Worm (Caenorhabditis elegans): ENCODE measurements around the gene thoc-2.

thoc-2 gene

DNA sequence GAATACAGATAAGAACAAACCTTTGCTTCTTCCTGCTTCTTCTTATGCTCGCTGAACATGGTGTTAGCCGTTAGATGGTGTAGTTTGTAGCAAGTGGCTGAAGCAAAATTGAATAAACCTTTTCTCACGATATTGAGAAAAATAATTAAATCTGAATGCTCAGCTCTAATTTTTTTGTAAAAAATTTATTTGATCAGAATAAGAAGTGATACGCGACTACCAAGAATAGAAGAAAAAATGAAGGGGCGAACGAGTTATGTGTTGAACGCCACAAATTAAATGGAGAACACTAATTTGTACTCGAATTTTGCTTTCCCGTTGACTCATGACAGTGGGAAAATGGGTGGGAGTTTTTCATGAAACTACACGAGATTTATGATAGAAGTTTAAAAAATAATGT, 24.6 kb upstream of the thoc-2 start, which contains the start of gene C56G2.9 (continued):
- TF ChIP-seq Y53F4B.3 (GFP tag; IDR thresholded peaks at IDR 0.05) (no peak), sptf-2 (GFP tag; optimal IDR thresholded peaks at IDR 0.05) (no peak)

DNA sequence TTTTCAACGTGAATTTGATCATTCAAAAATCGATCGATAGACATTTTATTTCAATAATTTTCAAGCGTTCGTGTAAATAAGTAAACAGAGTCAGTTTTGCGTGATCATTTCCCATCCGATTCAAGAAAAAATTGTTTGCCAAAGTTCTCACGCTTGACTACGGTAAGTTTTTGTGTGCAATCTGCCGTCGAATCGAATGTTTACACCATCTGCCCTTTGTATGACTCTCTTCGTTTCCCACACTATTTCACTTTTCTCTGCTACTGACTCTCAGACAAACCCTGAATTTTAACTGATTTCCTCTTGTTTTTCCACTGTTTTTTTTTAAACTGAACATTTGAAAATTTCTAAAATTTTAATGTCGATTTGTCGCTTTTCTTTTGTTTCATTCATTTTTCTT, 23.1 kb upstream of the thoc-2 start:
- TF ChIP-seq ztf-3 (GFP tag; optimal IDR thresholded peaks at IDR 0.05) (no peak), F39B2.1 (GFP tag; IDR thresholded peaks at IDR 0.05) (no peak), rcor-1 (GFP tag; IDR thresholded peaks at IDR 0.05) (peak; percentile 73), K11D2.4 (GFP tag; IDR thresholded peaks at IDR 0.05) (no peak), nhr-80 (tag; optimal IDR thresholded peaks at IDR 0.05) (peak; percentile 47), ceh-40 (GFP tag; IDR thresholded peaks at IDR 0.05) (0 out of 2 replicates have a peak, but pooled peaks have one; percentile 9), tbp1 (GFP tag; optimal IDR thresholded peaks at IDR 0.05) (peak; percentile 57), hsf-1 (GFP tag; IDR thresholded peaks at IDR 0.05) (peak; percentile 47; the same call in 1 of the 2 replicates), pbrm-1 (GFP tag; IDR thresholded peaks at IDR 0.05) (peak; percentile 83), aptf-2 (GFP tag; conservative IDR thresholded peaks at IDR 0.05) (no peak), ccch-3 (GFP tag; optimal IDR thresholded peaks at IDR 0.05) (no peak), snpc-3.4 (tag; optimal IDR thresholded peaks at IDR 0.05) (no peak), Y53F4B.3 (GFP tag; IDR thresholded peaks at IDR 0.05) (no peak), ceh-100 (GFP tag; IDR thresholded peaks at IDR 0.05) (0 out of 2 replicates have a peak, but pooled peaks have one; percentile 15), Y79H2A.3 (GFP tag; conservative IDR thresholded peaks at IDR 0.05) (no peak), B0261.1 (tag; optimal IDR thresholded peaks at IDR 0.05) (no peak), ztf-18 (tag; optimal IDR thresholded peaks at IDR 0.05) (peak; percentile 38), hlh-12 (tag; optimal IDR thresholded peaks at IDR 0.05) (no peak), snpc-1.3 (tag; optimal IDR thresholded peaks at IDR 0.05; ENCODE audit: insufficient read depth) (no peak), Y53G8AR.9 (GFP tag; conservative IDR thresholded peaks at IDR 0.05) (0 out of 2 replicates have a peak, but pooled peaks have one; percentile 28), ztf-6 (GFP tag; IDR thresholded peaks at IDR 0.05) (no peak), madf-6 (GFP tag; IDR thresholded peaks at IDR 0.05) (peak; percentile 83), nfya-2 (GFP tag; IDR thresholded peaks at IDR 0.05) (no peak), B0019.2 (GFP tag; conservative IDR thresholded peaks at IDR 0.05) (peak; percentile 57), akir-1 (GFP tag; optimal IDR thresholded peaks at IDR 0.05) (no peak), ztf-26 (tag; optimal IDR thresholded peaks at IDR 0.05) (peak; percentile 13), F55B11.4 (tag; optimal IDR thresholded peaks at IDR 0.05; ENCODE audit: borderline replicate concordance, insufficient read depth) (no peak), let-526 (GFP tag; IDR thresholded peaks at IDR 0.05) (peak; percentile 61; the same call in 1 of the 2 replicates), F57A8.1 (GFP tag; optimal IDR thresholded peaks at IDR 0.05) (no peak), sdz-38 (tag; optimal IDR thresholded peaks at IDR 0.05) (no peak), xnd-1 (tag; optimal IDR thresholded peaks at IDR 0.05) (peak; percentile 27), lsy-27 (tag; optimal IDR thresholded peaks at IDR 0.05; ENCODE audit: borderline replicate concordance, insufficient read depth) (no peak), T26A5.8 (tag; optimal IDR thresholded peaks at IDR 0.05) (no peak), hmg-1.2 (GFP tag; IDR thresholded peaks at IDR 0.05) (peak; percentile 97), sptf-2 (GFP tag; optimal IDR thresholded peaks at IDR 0.05) (no peak), dpl-1 (GFP tag; optimal IDR thresholded peaks at IDR 0.05) (peak; percentile 17), repo-1 (tag; optimal IDR thresholded peaks at IDR 0.05) (peak; percentile 63), mcd-1 (GFP tag; IDR thresholded peaks at IDR 0.05) (peak; percentile 63; the same call in 1 of the 2 replicates), cebp-2 (GFP tag; IDR thresholded peaks at IDR 0.05) (no peak), madf-3 (GFP tag; IDR thresholded peaks at IDR 0.05) (0 out of 2 replicates have a peak, but pooled peaks have one; percentile 44), nhr-179 (tag; optimal IDR thresholded peaks at IDR 0.05) (no peak), ceh-58 (GFP tag; IDR thresholded peaks at IDR 0.05) (no peak), unc-130 (GFP tag; optimal IDR thresholded peaks at IDR 0.05) (no peak), lir-1 (GFP tag; conservative IDR thresholded peaks at IDR 0.05) (peak; percentile 57; the same call in 1 of the 2 replicates), ama-1 (optimal IDR thresholded peaks at IDR 0.05) (no peak), ama-1 (GFP tag; optimal IDR thresholded peaks at IDR 0.05) (no peak), F10E7.11 (tag; optimal IDR thresholded peaks at IDR 0.05) (no peak)

All from whole organism, young adult.